Worm (Caenorhabditis elegans) whole organism, L1 larva: Measurements from ENCODE around the gene Y57G11C.33.

ENCODE experiments used
- aly-2 ChIP-seq: fragments of 150-350 bp; optimal IDR thresholded peaks from 2 replicates; lab custom pipeline; 2014; ENCODE audit warnings: missing biosample characterization, missing genetic modification characterization
- ama-1 ChIP-seq: fragments of 150-350 bp; optimal IDR thresholded peaks from 2 replicates; lab custom pipeline; 2014
- ceh-82 ChIP-seq, 3 experiments: fragments of 150-350 bp in 1 of 3; sonication (generic microtip) in 2 of 3; optimal IDR thresholded peaks; 2 replicates each; lab custom pipeline; 2014 to 2017; ENCODE audit warnings: missing biosample characterization in 3 of 3, missing genetic modification characterization in 3 of 3
- mep-1 ChIP-seq: fragments of 150-350 bp; optimal IDR thresholded peaks from 2 replicates; lab custom pipeline; 2014; ENCODE audit warnings: missing biosample characterization, missing genetic modification characterization
- nhr-76 ChIP-seq: sonication (generic microtip); optimal IDR thresholded peaks from 2 replicates; lab custom pipeline; 2017; ENCODE audit warnings: missing biosample characterization, missing genetic modification characterization
- nhr-77 ChIP-seq: fragments of 150-350 bp; optimal IDR thresholded peaks from 2 replicates; lab custom pipeline; 2014; ENCODE audit warnings: missing biosample characterization, missing genetic modification characterization
- pag-3 ChIP-seq: sonication (generic microtip); optimal IDR thresholded peaks from 2 replicates; lab custom pipeline; 2017; ENCODE audit warnings: missing genetic modification characterization, mild to moderate bottlenecking, missing compliant biosample characterization, antibody characterized with exemption, borderline replicate concordance; ENCODE audit not compliant: insufficient read depth
- pqm-1 ChIP-seq: sonication (generic microtip); optimal IDR thresholded peaks from 3 replicates; lab custom pipeline; 2017; ENCODE audit warnings: missing biosample characterization, missing genetic modification characterization
- swsn-7 ChIP-seq: sonication (generic microtip); optimal IDR thresholded peaks from 2 replicates; lab custom pipeline; 2016; ENCODE audit warnings: missing genetic modification characterization, missing compliant biosample characterization
- tbx-2 ChIP-seq: sonication (generic microtip); optimal IDR thresholded peaks from 2 replicates; lab custom pipeline; 2016; ENCODE audit warnings: missing genetic modification characterization, missing compliant biosample characterization
- zag-1 ChIP-seq: fragments of 150-350 bp; optimal IDR thresholded peaks from 2 replicates; lab custom pipeline; 2014; ENCODE audit warnings: missing biosample characterization, missing genetic modification characterization
- ztf-11 ChIP-seq, 2 experiments: sonication (generic microtip); optimal IDR thresholded peaks; 2 replicates each; lab custom pipeline; 2016 to 2017; ENCODE audit warnings: missing genetic modification characterization in 2 of 2, missing biosample characterization in 1 of 2, missing compliant biosample characterization in 1 of 2

DNA sequence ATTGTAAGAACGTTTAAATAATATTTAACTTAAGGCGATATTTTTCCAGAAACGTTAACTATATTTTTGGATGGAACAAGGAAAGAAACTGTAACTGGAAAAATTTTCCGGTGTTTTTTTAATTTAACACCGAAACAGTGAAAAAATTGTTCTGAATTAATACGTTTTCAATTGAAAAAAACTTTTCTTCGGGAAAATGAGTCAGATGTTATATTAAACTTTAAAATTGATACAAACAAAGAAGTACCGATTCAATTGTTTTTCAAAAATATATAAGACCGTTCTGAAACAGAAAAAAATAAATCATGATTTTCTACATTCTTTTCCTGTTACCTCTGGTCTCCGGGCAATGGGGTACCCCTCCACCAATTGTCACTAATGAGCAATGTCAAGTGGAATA, 22.1 kb upstream of the Y57G11C.33 start, which contains the start of gene ule-2:
- TF ChIP-seq ceh-82 (tag; optimal IDR thresholded peaks at IDR 0.05; lab: Kevin White, UChicago) (no peak), mep-1 (no peak), ama-1 (lab: Kevin White, UChicago) (no peak), tbx-2 (tag; lab: Kevin White, UChicago) (no peak), nhr-76 (tag; lab: Kevin White, UChicago) (no peak), ztf-11 (tag; optimal IDR thresholded peaks at IDR 0.05; lab: Kevin White, UChicago) (no peak), zag-1 (tag; lab: Kevin White, UChicago) (no peak), pqm-1 (tag; lab: Kevin White, UChicago) (no peak), nhr-77 (tag; lab: Kevin White, UChicago) (no peak), aly-2 (tag; lab: Kevin White, UChicago) (no peak), pag-3 (tag; lab: Kevin White, UChicago) (no peak), swsn-7 (tag; lab: Kevin White, UChicago) (no peak)
